Worm (Caenorhabditis elegans): ENCODE data around the gene K09F6.11.

DNA sequence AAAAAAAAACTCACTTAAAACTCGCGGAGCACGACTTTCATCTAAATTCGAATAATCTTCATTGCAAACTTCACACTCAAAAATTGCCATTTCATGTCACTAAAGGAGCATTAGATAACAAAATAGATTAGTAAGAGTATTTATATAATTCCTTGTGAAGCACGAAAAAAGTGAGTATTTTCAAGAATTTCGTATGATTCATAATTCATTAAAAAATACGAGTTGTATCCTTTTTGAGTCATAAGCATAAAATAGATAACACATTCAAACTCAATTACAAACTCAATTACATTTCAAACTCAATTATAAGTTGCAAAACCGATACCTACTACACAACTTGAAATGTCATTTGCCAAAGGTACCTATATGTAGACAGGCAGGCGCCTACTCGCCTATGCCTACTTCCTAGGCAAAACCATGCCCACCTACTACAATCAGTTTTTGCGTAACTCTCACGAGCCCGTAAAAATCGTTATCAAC is 49.1 kb downstream of the K09F6.11 start, which contains the start of the genes ZK1240.8 and ZK1240.1:
- TF ChIP-seq W03F9.2 (tag; optimal IDR thresholded peaks at IDR 0.05) (no peak), dao-5 (tag; optimal IDR thresholded peaks at IDR 0.05) (no peak)
